1 fruit fly cellular context compared by ENCODE assay signal in the genomic region with DNA sequence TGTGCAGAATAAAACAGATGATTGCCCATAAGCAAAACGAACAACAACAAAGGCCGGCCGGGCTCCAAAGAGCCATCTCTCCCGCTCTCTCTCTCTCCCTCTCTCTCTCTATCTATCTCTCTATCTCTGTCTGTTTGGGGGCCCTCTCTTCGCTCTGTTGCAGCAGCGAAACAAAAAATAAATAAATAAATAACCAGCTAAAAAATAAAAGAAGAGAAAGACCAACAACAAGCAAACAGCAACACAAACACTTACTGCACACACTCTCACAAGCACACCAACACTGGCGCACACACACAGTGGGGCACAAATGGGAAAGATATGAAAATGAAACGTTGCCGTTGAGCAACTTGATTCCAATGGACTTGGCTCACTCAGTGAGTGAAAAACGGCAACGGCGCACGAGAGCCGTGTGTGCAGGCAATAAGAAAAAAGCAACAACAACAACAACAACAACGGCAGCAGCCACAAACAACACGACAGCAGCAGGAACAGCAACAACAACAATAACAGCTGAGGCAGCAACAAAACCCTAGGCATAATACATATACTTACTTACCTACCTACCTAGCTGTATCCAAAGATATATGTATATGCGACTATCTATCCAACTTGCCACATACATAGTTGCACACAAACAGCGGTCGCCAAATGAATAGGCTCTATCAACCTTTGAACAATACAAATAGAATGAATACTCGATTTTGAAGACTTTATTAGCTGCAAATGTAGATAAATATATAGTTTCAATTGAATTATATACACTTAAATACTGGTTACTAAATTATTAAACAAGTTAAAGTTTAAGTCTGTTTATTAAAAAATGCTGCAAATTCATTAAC.
TF ChIP-seq lines count a peak whose summit lies in the region.

No protein-coding gene starts in this region.

TF ChIP-seq in whole organism, embryonic, 481 proteins besides CTCF, POLR2A, EP300 and RAD21 (continued from another document and continues in another):
- TF ChIP-seq pzg (GFP tag; optimal IDR thresholded peaks at IDR 0.05; lab: Kevin White, UChicago) (no peak), sens-2 (GFP tag; IDR thresholded peaks at IDR 0.05; lab: Robert Waterston, UW) (no peak), CG9876 (GFP tag; optimal IDR thresholded peaks at IDR 0.05; lab: Kevin White, UChicago) (peak; percentile 14), C15 (GFP tag; IDR thresholded peaks at IDR 0.05; lab: Robert Waterston, UW) (no peak), CG3838 (GFP tag; optimal IDR thresholded peaks at IDR 0.05; lab: Kevin White, UChicago) (peak; percentile 72), rib (GFP tag; IDR thresholded peaks at IDR 0.05; lab: Robert Waterston, UW) (no peak), TFAM (GFP tag; optimal IDR thresholded peaks at IDR 0.05; lab: Kevin White, UChicago) (no peak), CG6683 (GFP tag; optimal IDR thresholded peaks at IDR 0.05; lab: Kevin White, UChicago) (no peak), Neu2 (GFP tag; optimal IDR thresholded peaks at IDR 0.05; lab: Kevin White, UChicago; ENCODE audit: borderline replicate concordance) (no peak), slou (GFP tag; optimal IDR thresholded peaks at IDR 0.05; lab: Kevin White, UChicago) (no peak), trh (GFP tag; optimal IDR thresholded peaks at IDR 0.05; lab: Kevin White, UChicago) (no peak), H2.0 (GFP tag; IDR thresholded peaks at IDR 0.05; lab: Robert Waterston, UW) (no peak), esg (GFP tag; conservative IDR thresholded peaks at IDR 0.05; lab: Robert Waterston, UW) (no peak), CG12219 (GFP tag; optimal IDR thresholded peaks at IDR 0.05; lab: Kevin White, UChicago) (no peak), NC2β (GFP tag; optimal IDR thresholded peaks at IDR 0.05; lab: Kevin White, UChicago) (peak; percentile 36), phol (tag; optimal IDR thresholded peaks at IDR 0.05; lab: Kevin White, UChicago) (peak; percentile 15), HLH54F (GFP tag; optimal IDR thresholded peaks at IDR 0.05; lab: Kevin White, UChicago) (no peak), CG12299 (tag; optimal IDR thresholded peaks at IDR 0.05; lab: Kevin White, UChicago) (peak; percentile 44), chif (GFP tag; optimal IDR thresholded peaks at IDR 0.05; lab: Kevin White, UChicago) (no peak), CG11085 (GFP tag; IDR thresholded peaks at IDR 0.05; lab: Robert Waterston, UW) (no peak), ranshi (GFP tag; IDR thresholded peaks at IDR 0.05; lab: Robert Waterston, UW) (no peak; the same call in 1 of the 2 replicates), Taf1 (GFP tag; IDR thresholded peaks at IDR 0.05; lab: Robert Waterston, UW) (no peak), Bdp1 (GFP tag; optimal IDR thresholded peaks at IDR 0.05; lab: Kevin White, UChicago) (no peak), Atf-2 (GFP tag; optimal IDR thresholded peaks at IDR 0.05; lab: Kevin White, UChicago) (no peak), CG10979 (tag; optimal IDR thresholded peaks at IDR 0.05; lab: Kevin White, UChicago) (no peak), Hr39 (optimal IDR thresholded peaks at IDR 0.05; lab: Kevin White, UChicago) (no peak), CG8359 (GFP tag; optimal IDR thresholded peaks at IDR 0.05; lab: Kevin White, UChicago; ENCODE audit: borderline replicate concordance) (no peak), Chrac-16 (GFP tag; optimal IDR thresholded peaks at IDR 0.05; lab: Kevin White, UChicago) (no peak), sqz (GFP tag; optimal IDR thresholded peaks at IDR 0.05; lab: Kevin White, UChicago) (peak; percentile 55), tgo (GFP tag; IDR thresholded peaks at IDR 0.05; lab: Robert Waterston, UW) (no peak), vfl (GFP tag; optimal IDR thresholded peaks at IDR 0.05; lab: Kevin White, UChicago) (peak; percentile 7), CG6791 (GFP tag; IDR thresholded peaks at IDR 0.05; lab: Robert Waterston, UW; ENCODE audit: partially characterized antibody) (peak; percentile 24; the same call in 1 of the 3 replicates), Dip3 (GFP tag; optimal IDR thresholded peaks at IDR 0.05; lab: Kevin White, UChicago) (no peak), Ets97D (GFP tag; optimal IDR thresholded peaks at IDR 0.05; lab: Kevin White, UChicago) (no peak), cas (GFP tag; IDR thresholded peaks at IDR 0.05; lab: Robert Waterston, UW) (no peak), nerfin-2 (GFP tag; IDR thresholded peaks at IDR 0.05; lab: Robert Waterston, UW; ENCODE audit: partially characterized antibody) (no peak), PHDP (tag; optimal IDR thresholded peaks at IDR 0.05; lab: Kevin White, UChicago) (peak; percentile 19), CG13424 (tag; optimal IDR thresholded peaks at IDR 0.05; lab: Kevin White, UChicago) (no peak), ato (GFP tag; IDR thresholded peaks at IDR 0.05; lab: Robert Waterston, UW; ENCODE audit: partially characterized antibody) (no peak), CG2202 (tag; optimal IDR thresholded peaks at IDR 0.05; lab: Kevin White, UChicago) (peak; percentile 18), cato (GFP tag; optimal IDR thresholded peaks at IDR 0.05; lab: Kevin White, UChicago; ENCODE audit: borderline replicate concordance) (no peak), Stat92E (GFP tag; optimal IDR thresholded peaks at IDR 0.05; lab: Kevin White, UChicago) (peak in 1 of 3 experiments; percentile 60), CG8281 (tag; optimal IDR thresholded peaks at IDR 0.05; lab: Kevin White, UChicago) (no peak), CG17802 (tag; optimal IDR thresholded peaks at IDR 0.05; lab: Kevin White, UChicago) (no peak), chn (GFP tag; optimal IDR thresholded peaks at IDR 0.05; lab: Kevin White, UChicago) (no peak), D19A (tag; optimal IDR thresholded peaks at IDR 0.05; lab: Kevin White, UChicago) (no peak), gcm2 (GFP tag; optimal IDR thresholded peaks at IDR 0.05; lab: Kevin White, UChicago) (no peak), Deaf1 (tag; optimal IDR thresholded peaks at IDR 0.05; lab: Kevin White, UChicago) (peak; percentile 8), Bgb (GFP tag; IDR thresholded peaks at IDR 0.05; lab: Robert Waterston, UW; ENCODE audit: partially characterized antibody) (no peak; the same call in 1 of the 2 replicates), CG2889 (GFP tag; IDR thresholded peaks at IDR 0.05; lab: Robert Waterston, UW) (no peak), CHES-1-like (GFP tag; optimal IDR thresholded peaks at IDR 0.05; lab: Kevin White, UChicago) (peak; percentile 45), CG17612 (GFP tag; IDR thresholded peaks at IDR 0.05; lab: Robert Waterston, UW) (no peak), aop (GFP tag; IDR thresholded peaks at IDR 0.05; lab: Robert Waterston, UW) (no peak), scrt (GFP tag; optimal IDR thresholded peaks at IDR 0.05; lab: Kevin White, UChicago) (peak; percentile 18), tll (GFP tag; optimal IDR thresholded peaks at IDR 0.05; lab: Kevin White, UChicago) (no peak), Atf6 (GFP tag; IDR thresholded peaks at IDR 0.05; lab: Robert Waterston, UW) (peak; percentile 46; the same call in 1 of the 2 replicates), abd-A (tag; optimal IDR thresholded peaks at IDR 0.05; lab: Kevin White, UChicago) (peak; percentile 93), Usf (GFP tag; optimal IDR thresholded peaks at IDR 0.05; lab: Kevin White, UChicago) (no peak), CG3847 (GFP tag; IDR thresholded peaks at IDR 0.05; lab: Robert Waterston, UW) (no peak), CG2129 (GFP tag; IDR thresholded peaks at IDR 0.05; lab: Robert Waterston, UW; ENCODE audit: partially characterized antibody) (no peak), pros (GFP tag; optimal IDR thresholded peaks at IDR 0.05; lab: Kevin White, UChicago) (peak; percentile 75), CG5953 (GFP tag; IDR thresholded peaks at IDR 0.05; lab: Robert Waterston, UW) (no peak), CG7556 (GFP tag; optimal IDR thresholded peaks at IDR 0.05; lab: Kevin White, UChicago) (no peak), caup (GFP tag; optimal IDR thresholded peaks at IDR 0.05; lab: Kevin White, UChicago; ENCODE audit: severe bottlenecking) (no peak), sob (GFP tag; IDR thresholded peaks at IDR 0.05; lab: Robert Waterston, UW) (no peak), CG6272 (GFP tag; IDR thresholded peaks at IDR 0.05; lab: Robert Waterston, UW) (no peak), pnt (GFP tag; optimal IDR thresholded peaks at IDR 0.05; lab: Kevin White, UChicago) (no peak), Hey (tag; optimal IDR thresholded peaks at IDR 0.05; lab: Kevin White, UChicago) (no peak), Hr3 (GFP tag; optimal IDR thresholded peaks at IDR 0.05; lab: Kevin White, UChicago) (no peak), gsb (GFP tag; IDR thresholded peaks at IDR 0.05; lab: Robert Waterston, UW) (0 out of 2 replicates have a peak, but pooled peaks have one; percentile 17), HLH3B (GFP tag; IDR thresholded peaks at IDR 0.05; lab: Robert Waterston, UW) (no peak; the same call in 1 of the 2 replicates), CG30020 (tag; optimal IDR thresholded peaks at IDR 0.05; lab: Kevin White, UChicago) (no peak), mam (GFP tag; optimal IDR thresholded peaks at IDR 0.05; lab: Kevin White, UChicago) (no peak), ewg (GFP tag; optimal IDR thresholded peaks at IDR 0.05; lab: Kevin White, UChicago) (no peak), Hr51 (GFP tag; optimal IDR thresholded peaks at IDR 0.05; lab: Kevin White, UChicago) (no peak), Sin3A (optimal IDR thresholded peaks at IDR 0.05; lab: Kevin White, UChicago) (no peak), CG12236 (GFP tag; optimal IDR thresholded peaks at IDR 0.05; lab: Kevin White, UChicago) (no peak), wek (GFP tag; optimal IDR thresholded peaks at IDR 0.05; lab: Kevin White, UChicago) (no peak), Hsf (GFP tag; optimal IDR thresholded peaks at IDR 0.05; lab: Kevin White, UChicago) (no peak), jumu (GFP tag; optimal IDR thresholded peaks at IDR 0.05; lab: Kevin White, UChicago) (no peak), CG2120 (GFP tag; optimal IDR thresholded peaks at IDR 0.05; lab: Kevin White, UChicago) (no peak), CG2712 (tag; optimal IDR thresholded peaks at IDR 0.05; lab: Kevin White, UChicago) (peak; percentile 45), CG2116 (GFP tag; optimal IDR thresholded peaks at IDR 0.05; lab: Kevin White, UChicago) (peak; percentile 0), lmd (GFP tag; IDR thresholded peaks at IDR 0.05; lab: Robert Waterston, UW) (no peak), otp (GFP tag; IDR thresholded peaks at IDR 0.05; lab: Robert Waterston, UW) (peak; percentile 52; the same call in 1 of the 3 replicates), CG8924 (tag; optimal IDR thresholded peaks at IDR 0.05; lab: Kevin White, UChicago) (peak; percentile 72), Abd-B (GFP tag; optimal IDR thresholded peaks at IDR 0.05; lab: Kevin White, UChicago) (no peak), Hand (GFP tag; optimal IDR thresholded peaks at IDR 0.05; lab: Kevin White, UChicago) (no peak), fru (optimal IDR thresholded peaks at IDR 0.05; lab: Kevin White, UChicago) (no peak), CG31388 (GFP tag; optimal IDR thresholded peaks at IDR 0.05; lab: Kevin White, UChicago) (no peak), CG13624 (GFP tag; optimal IDR thresholded peaks at IDR 0.05; lab: Kevin White, UChicago) (no peak), Dp (GFP tag; optimal IDR thresholded peaks at IDR 0.05; lab: Kevin White, UChicago) (no peak), CG16815 (GFP tag; optimal IDR thresholded peaks at IDR 0.05; lab: Kevin White, UChicago) (no peak), CG17186 (GFP tag; optimal IDR thresholded peaks at IDR 0.05; lab: Kevin White, UChicago) (no peak), Rfx (GFP tag; IDR thresholded peaks at IDR 0.05; lab: Robert Waterston, UW) (peak; percentile 26; the same call in 1 of the 2 replicates), Dfd (GFP tag; optimal IDR thresholded peaks at IDR 0.05; lab: Kevin White, UChicago) (peak in 1 of 2 experiments; percentile 55), CG10543 (GFP tag; optimal IDR thresholded peaks at IDR 0.05; lab: Kevin White, UChicago) (peak; percentile 40), CG7839 (tag; optimal IDR thresholded peaks at IDR 0.05; lab: Kevin White, UChicago) (peak; percentile 5), YL-1 (GFP tag; optimal IDR thresholded peaks at IDR 0.05; lab: Kevin White, UChicago) (no peak), CG8089 (GFP tag; optimal IDR thresholded peaks at IDR 0.05; lab: Kevin White, UChicago) (no peak), emc (GFP tag; optimal IDR thresholded peaks at IDR 0.05; lab: Kevin White, UChicago) (no peak), peb (GFP tag; IDR thresholded peaks at IDR 0.05; lab: Robert Waterston, UW) (no peak), hth (optimal IDR thresholded peaks at IDR 0.05; lab: Kevin White, UChicago) (no peak), wdn (GFP tag; IDR thresholded peaks at IDR 0.05; lab: Robert Waterston, UW) (no peak), Kr (GFP tag; optimal IDR thresholded peaks at IDR 0.05; lab: Kevin White, UChicago) (peak; percentile 55), pan (optimal IDR thresholded peaks at IDR 0.05; lab: Kevin White, UChicago) (no peak), pan (GFP tag; optimal IDR thresholded peaks at IDR 0.05 in 1 of 2, IDR thresholded peaks at IDR 0.05 in 1 of 2) (no peak), Gsc (GFP tag; IDR thresholded peaks at IDR 0.05; lab: Robert Waterston, UW) (no peak), CG18599 (GFP tag; optimal IDR thresholded peaks at IDR 0.05; lab: Kevin White, UChicago) (peak; percentile 59), CG33213 (GFP tag; optimal IDR thresholded peaks at IDR 0.05; lab: Kevin White, UChicago) (peak; percentile 7), Eip74EF (GFP tag; optimal IDR thresholded peaks at IDR 0.05; lab: Kevin White, UChicago) (no peak), lilli (GFP tag; optimal IDR thresholded peaks at IDR 0.05; lab: Kevin White, UChicago) (no peak), cwo (GFP tag; optimal IDR thresholded peaks at IDR 0.05; lab: Kevin White, UChicago) (peak; percentile 24), CG8478 (optimal IDR thresholded peaks at IDR 0.05; lab: Kevin White, UChicago) (no peak), Fer3 (tag; optimal IDR thresholded peaks at IDR 0.05; lab: Kevin White, UChicago) (no peak), Optix (GFP tag; IDR thresholded peaks at IDR 0.05; lab: Robert Waterston, UW) (no peak), CG16779 (GFP tag; IDR thresholded peaks at IDR 0.05; lab: Robert Waterston, UW) (no peak), CG11723 (GFP tag; optimal IDR thresholded peaks at IDR 0.05; lab: Kevin White, UChicago) (no peak), ac (GFP tag; optimal IDR thresholded peaks at IDR 0.05; lab: Kevin White, UChicago) (peak; percentile 39), sug (tag; optimal IDR thresholded peaks at IDR 0.05; lab: Kevin White, UChicago) (peak; percentile 71), bab2 (GFP tag; optimal IDR thresholded peaks at IDR 0.05; lab: Kevin White, UChicago) (no peak), amos (GFP tag; IDR thresholded peaks at IDR 0.05; lab: Robert Waterston, UW; ENCODE audit: partially characterized antibody) (no peak), NFAT (GFP tag; IDR thresholded peaks at IDR 0.05; lab: Robert Waterston, UW) (no peak), CG12659 (GFP tag; optimal IDR thresholded peaks at IDR 0.05; lab: Kevin White, UChicago) (no peak), CG9797 (GFP tag; optimal IDR thresholded peaks at IDR 0.05; lab: Kevin White, UChicago) (no peak)
